Fruit fly (Drosophila melanogaster) whole organism, embryonic: ENCODE measurements around the gene Antdh.
A peak's percentile ranks its signal among the peaks of the same experiment; 100 is the strongest.

Experiments
- Atf-2 ChIP-seq: fragments of 200-800 bp; sonication (Bioruptor generic); optimal IDR thresholded peaks from 2 replicates; lab custom pipeline; 2016; ENCODE audit warnings: missing biosample characterization, missing genetic modification characterization
- Bdp1 ChIP-seq: fragments of 200-800 bp; sonication (Bioruptor generic); optimal IDR thresholded peaks from 3 replicates; lab custom pipeline; 2016; ENCODE audit warnings: missing biosample characterization, missing genetic modification characterization
- Bgb ChIP-seq: fragments of 200-800 bp; sonication (Bioruptor generic); IDR thresholded peaks from 2 replicates; pipeline ENCODE4 v1.3.6; 2022; ENCODE audit warnings: missing biosample characterization, missing genetic modification characterization; ENCODE audit not compliant: partially characterized antibody
- CG11247 ChIP-seq: fragments of 200-800 bp; sonication (Bioruptor generic); IDR thresholded peaks from 2 replicates; pipeline ENCODE4 v1.3.6; 2022; ENCODE audit warnings: missing biosample characterization, missing genetic modification characterization
- CG11696 ChIP-seq: fragments of 200-800 bp; sonication (Bioruptor generic); IDR thresholded peaks from 2 replicates; pipeline ENCODE4 v1.3.6; 2022; ENCODE audit warnings: missing biosample characterization, missing genetic modification characterization
- CG14050 ChIP-seq: fragments of 200-800 bp; sonication (Bioruptor generic); IDR thresholded peaks from 3 replicates; pipeline ENCODE4 v1.3.6; 2022; ENCODE audit warnings: missing biosample characterization, missing genetic modification characterization
- CG14667 ChIP-seq: fragments of 200-800 bp; sonication (Bioruptor generic); IDR thresholded peaks from 2 replicates; pipeline ENCODE4 v1.3.6; 2022; ENCODE audit warnings: missing biosample characterization, missing genetic modification characterization
- CG14710 ChIP-seq: fragments of 200-800 bp; sonication (Bioruptor generic); optimal IDR thresholded peaks from 3 replicates; lab custom pipeline; 2019; ENCODE audit warnings: missing biosample characterization, mild to moderate bottlenecking, missing genetic modification characterization, moderate library complexity
- CG15073 ChIP-seq: fragments of 200-800 bp; sonication (Bioruptor generic); optimal IDR thresholded peaks from 2 replicates; lab custom pipeline; 2016; ENCODE audit warnings: missing biosample characterization, missing genetic modification characterization
- CG1602 ChIP-seq: fragments of 200-800 bp; sonication (Bioruptor generic); optimal IDR thresholded peaks from 3 replicates; lab custom pipeline; 2016; ENCODE audit warnings: missing biosample characterization, missing genetic modification characterization
- CG17802 ChIP-seq: fragments of 200-800 bp; sonication (Bioruptor generic); optimal IDR thresholded peaks from 2 replicates; lab custom pipeline; 2018; ENCODE audit warnings: missing biosample characterization, mild to moderate bottlenecking, missing genetic modification characterization, moderate library complexity
- CG3065 ChIP-seq: fragments of 200-800 bp; sonication (Bioruptor generic); optimal IDR thresholded peaks from 2 replicates; lab custom pipeline; 2016; ENCODE audit warnings: missing biosample characterization, missing genetic modification characterization
- CG31388 ChIP-seq: fragments of 200-800 bp; sonication (Bioruptor generic); optimal IDR thresholded peaks from 2 replicates; lab custom pipeline; 2016; ENCODE audit warnings: missing biosample characterization, missing genetic modification characterization
- CG31441 ChIP-seq: fragments of 200-800 bp; sonication (Bioruptor generic); IDR thresholded peaks from 2 replicates; pipeline ENCODE4 v1.3.6; 2022; ENCODE audit warnings: missing biosample characterization, missing genetic modification characterization
- CG32767 ChIP-seq: fragments of 200-800 bp; sonication (Bioruptor generic); IDR thresholded peaks from 2 replicates; pipeline ENCODE4 v1.3.6; 2022; ENCODE audit warnings: missing biosample characterization, missing genetic modification characterization
- CG32772 ChIP-seq: fragments of 200-800 bp; sonication (Bioruptor generic); IDR thresholded peaks from 2 replicates; pipeline ENCODE4 v1.3.6; 2022; ENCODE audit warnings: missing biosample characterization, missing genetic modification characterization
- CG4328 ChIP-seq: fragments of 200-800 bp; sonication (Bioruptor generic); optimal IDR thresholded peaks from 3 replicates; lab custom pipeline; 2017; ENCODE audit warnings: missing biosample characterization, missing genetic modification reagents, missing genetic modification characterization
- CG4854 ChIP-seq: fragments of 200-800 bp; sonication (Bioruptor generic); optimal IDR thresholded peaks from 2 replicates; lab custom pipeline; 2016; ENCODE audit warnings: missing biosample characterization, missing genetic modification characterization, inconsistent platforms
- CG5953 ChIP-seq: fragments of 200-800 bp; sonication (Bioruptor generic); IDR thresholded peaks from 2 replicates; pipeline ENCODE4 v1.3.6; 2022; ENCODE audit warnings: missing biosample characterization, missing genetic modification characterization
- CG7556 ChIP-seq: fragments of 200-800 bp; sonication (Bioruptor generic); optimal IDR thresholded peaks from 2 replicates; lab custom pipeline; 2017; ENCODE audit warnings: missing biosample characterization, mild to moderate bottlenecking, missing genetic modification characterization
- Dfd ChIP-seq, 2 experiments: fragments of >200 bp; optimal IDR thresholded peaks; 2 replicates each; lab custom pipeline; 2017; ENCODE audit warnings: missing biosample characterization in 2 of 2, missing genetic modification characterization in 2 of 2
- HLH4C ChIP-seq: fragments of 200-800 bp; sonication (Bioruptor generic); IDR thresholded peaks from 3 replicates; pipeline ENCODE4 v1.3.6; 2022; ENCODE audit warnings: missing biosample characterization, missing genetic modification characterization; ENCODE audit not compliant: partially characterized antibody
- Lhr ChIP-seq: fragments of 200-800 bp; sonication (Bioruptor generic); optimal IDR thresholded peaks from 3 replicates; lab custom pipeline; 2017; ENCODE audit warnings: mild to moderate bottlenecking, missing biosample characterization, missing genetic modification reagents, missing genetic modification characterization
- Mes4 ChIP-seq: fragments of 200-800 bp; sonication (Bioruptor generic); optimal IDR thresholded peaks from 2 replicates; lab custom pipeline; 2016; ENCODE audit warnings: missing biosample characterization, missing genetic modification characterization
- Opbp ChIP-seq: fragments of 200-800 bp; sonication (Bioruptor generic); IDR thresholded peaks from 3 replicates; pipeline ENCODE4 v1.3.6; 2022; ENCODE audit warnings: missing biosample characterization, missing genetic modification characterization; ENCODE audit not compliant: partially characterized antibody
- Ptx1 ChIP-seq: fragments of 200-800 bp; sonication (Bioruptor generic); IDR thresholded peaks from 2 replicates; pipeline ENCODE4 v1.3.6; 2022; ENCODE audit warnings: missing biosample characterization, missing genetic modification characterization
- Spps ChIP-seq: fragments of 200-800 bp; sonication (Bioruptor generic); optimal IDR thresholded peaks from 2 replicates; lab custom pipeline; 2018; ENCODE audit warnings: missing biosample characterization, mild to moderate bottlenecking, missing genetic modification characterization
- TFAM ChIP-seq: fragments of 200-800 bp; sonication (Bioruptor generic); optimal IDR thresholded peaks from 2 replicates; lab custom pipeline; 2017; ENCODE audit warnings: missing biosample characterization, missing genetic modification characterization, inconsistent platforms
- al ChIP-seq: fragments of 200-800 bp; sonication (Bioruptor generic); IDR thresholded peaks from 2 replicates; pipeline ENCODE4 v1.3.6; 2022; ENCODE audit warnings: missing biosample characterization, missing genetic modification characterization
- aop ChIP-seq: fragments of 200-800 bp; sonication (Bioruptor generic); IDR thresholded peaks from 2 replicates; pipeline ENCODE4 v1.3.6; 2022; ENCODE audit warnings: missing biosample characterization, missing genetic modification characterization
- ase ChIP-seq: fragments of 200-800 bp; sonication (Bioruptor generic); IDR thresholded peaks from 3 replicates; pipeline ENCODE4 v1.3.6; 2022; ENCODE audit warnings: missing biosample characterization, missing genetic modification characterization
- cg ChIP-seq: fragments of 200-800 bp; sonication (Bioruptor generic); optimal IDR thresholded peaks from 3 replicates; lab custom pipeline; 2019; ENCODE audit warnings: missing biosample characterization, mild to moderate bottlenecking, missing genetic modification characterization, moderate library complexity
- chn ChIP-seq: fragments of 200-800 bp; sonication (Bioruptor generic); optimal IDR thresholded peaks from 2 replicates; lab custom pipeline; 2016; ENCODE audit warnings: missing biosample characterization, missing genetic modification characterization
- dan ChIP-seq: fragments of 200-800 bp; sonication (Bioruptor generic); IDR thresholded peaks from 2 replicates; pipeline ENCODE4 v1.3.6; 2022; ENCODE audit warnings: missing biosample characterization, missing genetic modification characterization
- gcm ChIP-seq: fragments of 200-800 bp; sonication (Bioruptor generic); optimal IDR thresholded peaks from 2 replicates; lab custom pipeline; 2019; ENCODE audit warnings: missing biosample characterization, mild to moderate bottlenecking, missing genetic modification characterization, moderate library complexity
- ham ChIP-seq: fragments of 200-800 bp; sonication (Bioruptor generic); IDR thresholded peaks from 2 replicates; pipeline ENCODE4 v1.3.6; 2022; ENCODE audit warnings: missing biosample characterization, missing genetic modification characterization
- her ChIP-seq: fragments of 200-800 bp; sonication (Bioruptor generic); optimal IDR thresholded peaks from 2 replicates; lab custom pipeline; 2016; ENCODE audit warnings: missing biosample characterization, missing genetic modification characterization
- jing ChIP-seq: fragments of 200-800 bp; sonication (Bioruptor generic); optimal IDR thresholded peaks from 2 replicates; lab custom pipeline; 2018; ENCODE audit warnings: missing biosample characterization, mild to moderate bottlenecking, missing genetic modification characterization
- klu ChIP-seq: fragments of 200-800 bp; sonication (Bioruptor generic); IDR thresholded peaks from 2 replicates; pipeline ENCODE4 v1.3.6; 2022; ENCODE audit warnings: missing biosample characterization, missing genetic modification characterization
- lola ChIP-seq, 3 experiments: fragments of >200 bp in 2 of 3; fragments of 200-800 bp in 1 of 3; sonication (Bioruptor generic) in 1 of 3; optimal IDR thresholded peaks; 2 replicates each; lab custom pipeline; 2017 to 2019; ENCODE audit warnings: missing biosample characterization in 3 of 3, missing genetic modification characterization in 3 of 3, mild to moderate bottlenecking in 1 of 3, moderate library complexity in 1 of 3
- maf-S ChIP-seq: fragments of 200-800 bp; sonication (Bioruptor generic); optimal IDR thresholded peaks from 2 replicates; lab custom pipeline; 2016; ENCODE audit warnings: missing biosample characterization, missing genetic modification characterization
- nerfin-1 ChIP-seq: fragments of 200-800 bp; sonication (Bioruptor generic); optimal IDR thresholded peaks from 3 replicates; lab custom pipeline; 2019; ENCODE audit warnings: missing biosample characterization, mild to moderate bottlenecking, missing genetic modification characterization, moderate library complexity
- nom ChIP-seq: fragments of 200-800 bp; sonication (Bioruptor generic); optimal IDR thresholded peaks from 2 replicates; lab custom pipeline; 2017; ENCODE audit warnings: missing biosample characterization, missing genetic modification characterization, mild to moderate bottlenecking, moderate library complexity, missing genetic modification reagents
- sens ChIP-seq: fragments of 200-800 bp; sonication (Bioruptor generic); peaks from one replicate; lab custom pipeline; 2016; ENCODE audit warnings: missing biosample characterization, missing genetic modification characterization
- sens-2 ChIP-seq: fragments of 200-800 bp; sonication (Bioruptor generic); IDR thresholded peaks from 2 replicates; pipeline ENCODE4 v1.3.6; 2022; ENCODE audit warnings: missing biosample characterization, missing genetic modification characterization
- sisA ChIP-seq: fragments of 200-800 bp; sonication (Bioruptor generic); IDR thresholded peaks from 2 replicates; pipeline ENCODE4 v1.3.6; 2022; ENCODE audit warnings: missing biosample characterization, missing genetic modification characterization
- sr ChIP-seq: fragments of 200-800 bp; sonication (Bioruptor generic); IDR thresholded peaks from 3 replicates; pipeline ENCODE4 v1.3.6; 2022; ENCODE audit warnings: missing biosample characterization, missing genetic modification characterization
- tio ChIP-seq: fragments of 200-800 bp; sonication (Bioruptor generic); optimal IDR thresholded peaks from 2 replicates; lab custom pipeline; 2017; ENCODE audit warnings: missing biosample characterization, missing genetic modification characterization, inconsistent platforms
- twi ChIP-seq: fragments of 200-800 bp; optimal IDR thresholded peaks from 2 replicates; lab custom pipeline; 2019; ENCODE audit warnings: missing biosample characterization, mild to moderate bottlenecking, missing genetic modification characterization, moderate library complexity
- tx ChIP-seq: fragments of 200-800 bp; sonication (Bioruptor generic); optimal IDR thresholded peaks from 2 replicates; lab custom pipeline; 2016; ENCODE audit warnings: missing biosample characterization, missing genetic modification characterization
- usp ChIP-seq: fragments of >200 bp; optimal IDR thresholded peaks from 2 replicates; lab custom pipeline; 2017; ENCODE audit warnings: missing biosample characterization, missing genetic modification characterization
- zen ChIP-seq: fragments of 200-800 bp; sonication (Bioruptor generic); optimal IDR thresholded peaks from 3 replicates; lab custom pipeline; 2018; ENCODE audit warnings: missing biosample characterization, mild to moderate bottlenecking, missing genetic modification characterization, moderate library complexity
- zen2 ChIP-seq: fragments of 200-800 bp; sonication (Bioruptor generic); IDR thresholded peaks from 3 replicates; pipeline ENCODE4 v1.3.6; 2022; ENCODE audit warnings: missing biosample characterization, missing genetic modification characterization; ENCODE audit not compliant: partially characterized antibody

The Antdh gene

dm6 chrX:11149201-11149600 is 19.7 kb downstream of the Antdh start, which contains the start of gene Lint-1 (continued):
- TF ChIP-seq sisA (GFP tag; lab: Robert Waterston, UW) (peak; percentile 26; the same call in 1 of the 2 replicates), Bgb (GFP tag; lab: Robert Waterston, UW) (no peak), sens (peak; percentile 80), CG14710 (tag; lab: Kevin White, UChicago) (peak; percentile 22), CG14667 (GFP tag; lab: Robert Waterston, UW) (no peak), Spps (tag; lab: Kevin White, UChicago) (no peak), tx (GFP tag; lab: Kevin White, UChicago) (no peak), jing (no peak), klu (GFP tag; lab: Robert Waterston, UW) (no peak), zen2 (no peak), HLH4C (GFP tag; lab: Robert Waterston, UW) (no peak), TFAM (GFP tag; lab: Kevin White, UChicago) (no peak), CG32767 (no peak), ase (GFP tag; lab: Robert Waterston, UW) (no peak), twi (tag; lab: Kevin White, UChicago) (no peak), sens-2 (GFP tag; lab: Robert Waterston, UW) (no peak), CG1602 (no peak), CG31441 (GFP tag; lab: Robert Waterston, UW) (no peak), gcm (GFP tag; lab: Kevin White, UChicago) (no peak), CG4854 (GFP tag; lab: Kevin White, UChicago) (no peak), nom (no peak), CG11696 (GFP tag; lab: Robert Waterston, UW) (no peak), aop (no peak), cg (GFP tag; lab: Kevin White, UChicago) (no peak), Opbp (no peak), her (GFP tag; lab: Kevin White, UChicago) (peak; percentile 11), lola (GFP tag; optimal IDR thresholded peaks at IDR 0.05; lab: Kevin White, UChicago) (no peak), CG32772 (GFP tag; lab: Robert Waterston, UW) (no peak), CG5953 (no peak), Atf-2 (no peak), CG31388 (no peak), al (no peak), Bdp1 (GFP tag; lab: Kevin White, UChicago) (no peak), CG17802 (tag; lab: Kevin White, UChicago) (no peak), CG11247 (GFP tag; lab: Robert Waterston, UW) (no peak), Lhr (GFP tag; lab: Kevin White, UChicago) (no peak), CG14050 (GFP tag; lab: Robert Waterston, UW) (no peak), usp (no peak), ham (GFP tag; lab: Robert Waterston, UW) (no peak), Ptx1 (GFP tag; lab: Robert Waterston, UW) (peak; percentile 41; the same call in 1 of the 2 replicates), nerfin-1 (tag; lab: Kevin White, UChicago) (no peak), maf-S (GFP tag; lab: Kevin White, UChicago) (no peak), chn (GFP tag; lab: Kevin White, UChicago) (no peak), zen (tag; lab: Kevin White, UChicago) (no peak), tio (no peak), dan (GFP tag; lab: Robert Waterston, UW) (no peak), sr (no peak), CG3065 (no peak), Mes4 (GFP tag; lab: Kevin White, UChicago) (no peak), Dfd (GFP tag; optimal IDR thresholded peaks at IDR 0.05; lab: Kevin White, UChicago) (no peak), CG4328 (GFP tag; lab: Kevin White, UChicago) (no peak), CG7556 (GFP tag; lab: Kevin White, UChicago) (no peak), CG15073 (GFP tag; lab: Kevin White, UChicago) (no peak)
